Fruit fly (Drosophila melanogaster) whole organism, embryonic: ENCODE measurements around the gene mahe.

Source experiments
- Aef1 ChIP-seq: fragments of 200-800 bp; sonication (Bioruptor generic); IDR thresholded peaks from 3 replicates; pipeline ENCODE4 v1.3.6; 2022; ENCODE audit warnings: missing biosample characterization, missing genetic modification characterization
- Bteb2 ChIP-seq: fragments of 200-800 bp; sonication (Bioruptor generic); optimal IDR thresholded peaks from 2 replicates; lab custom pipeline; 2016; ENCODE audit warnings: missing biosample characterization, missing genetic modification characterization
- CG10147 ChIP-seq: fragments of 200-800 bp; sonication (Bioruptor generic); optimal IDR thresholded peaks from 2 replicates; lab custom pipeline; 2019; ENCODE audit warnings: missing biosample characterization, mild to moderate bottlenecking, missing genetic modification characterization, moderate library complexity
- CG12769 ChIP-seq: fragments of 200-800 bp; sonication (Bioruptor generic); optimal IDR thresholded peaks from 2 replicates; lab custom pipeline; 2019; ENCODE audit warnings: missing biosample characterization, mild to moderate bottlenecking, missing genetic modification characterization, moderate library complexity
- CG15514 ChIP-seq: fragments of 200-800 bp; sonication (Bioruptor generic); optimal IDR thresholded peaks from 3 replicates; lab custom pipeline; 2017; ENCODE audit warnings: missing biosample characterization, missing genetic modification characterization, mild to moderate bottlenecking, moderate library complexity, missing genetic modification reagents
- CG1603 ChIP-seq: fragments of 200-800 bp; sonication (Bioruptor generic); optimal IDR thresholded peaks from 2 replicates; lab custom pipeline; 2019; ENCODE audit warnings: missing biosample characterization, mild to moderate bottlenecking, missing genetic modification characterization, moderate library complexity
- CG17328 ChIP-seq: fragments of 200-800 bp; sonication (Bioruptor generic); IDR thresholded peaks from 2 replicates; pipeline ENCODE4 v1.3.6; 2022; ENCODE audit warnings: missing biosample characterization, missing genetic modification characterization
- CG17829 ChIP-seq: fragments of 200-800 bp; optimal IDR thresholded peaks from 2 replicates; lab custom pipeline; 2019; ENCODE audit warnings: missing biosample characterization, mild to moderate bottlenecking, missing genetic modification characterization, moderate library complexity
- CG18262 ChIP-seq: fragments of 200-800 bp; optimal IDR thresholded peaks from 3 replicates; lab custom pipeline; 2019; ENCODE audit warnings: missing biosample characterization, mild to moderate bottlenecking, missing genetic modification characterization, moderate library complexity
- CG18599 ChIP-seq: fragments of 200-800 bp; sonication (Bioruptor generic); optimal IDR thresholded peaks from 3 replicates; lab custom pipeline; 2017; ENCODE audit warnings: missing biosample characterization, missing genetic modification characterization, mild to moderate bottlenecking, moderate library complexity, missing genetic modification reagents
- CG31388 ChIP-seq: fragments of 200-800 bp; sonication (Bioruptor generic); optimal IDR thresholded peaks from 2 replicates; lab custom pipeline; 2016; ENCODE audit warnings: missing biosample characterization, missing genetic modification characterization
- CG31441 ChIP-seq: fragments of 200-800 bp; sonication (Bioruptor generic); IDR thresholded peaks from 2 replicates; pipeline ENCODE4 v1.3.6; 2022; ENCODE audit warnings: missing biosample characterization, missing genetic modification characterization
- CG32767 ChIP-seq: fragments of 200-800 bp; sonication (Bioruptor generic); IDR thresholded peaks from 2 replicates; pipeline ENCODE4 v1.3.6; 2022; ENCODE audit warnings: missing biosample characterization, missing genetic modification characterization
- CG32772 ChIP-seq: fragments of 200-800 bp; sonication (Bioruptor generic); IDR thresholded peaks from 2 replicates; pipeline ENCODE4 v1.3.6; 2022; ENCODE audit warnings: missing biosample characterization, missing genetic modification characterization
- CG42726 ChIP-seq: fragments of 200-800 bp; sonication (Bioruptor generic); IDR thresholded peaks from 2 replicates; pipeline ENCODE4 v1.3.6; 2022; ENCODE audit warnings: missing biosample characterization, missing genetic modification characterization; ENCODE audit not compliant: partially characterized antibody
- CG4424 ChIP-seq: fragments of 200-800 bp; sonication (Bioruptor generic); optimal IDR thresholded peaks from 3 replicates; lab custom pipeline; 2016; ENCODE audit warnings: missing biosample characterization, missing genetic modification characterization
- CG6689 ChIP-seq: fragments of 200-800 bp; sonication (Bioruptor generic); IDR thresholded peaks from 2 replicates; pipeline ENCODE4 v1.3.6; 2022; ENCODE audit warnings: missing biosample characterization, missing genetic modification characterization
- CG7839 ChIP-seq: fragments of 200-800 bp; sonication (Bioruptor generic); optimal IDR thresholded peaks from 3 replicates; lab custom pipeline; 2018; ENCODE audit warnings: missing biosample characterization, mild to moderate bottlenecking, missing genetic modification characterization, moderate library complexity
- Chrac-16 ChIP-seq: fragments of 200-800 bp; sonication (Bioruptor generic); optimal IDR thresholded peaks from 3 replicates; lab custom pipeline; 2016; ENCODE audit warnings: missing biosample characterization, missing genetic modification characterization
- Drgx ChIP-seq: fragments of 200-800 bp; sonication (Bioruptor generic); IDR thresholded peaks from 2 replicates; pipeline ENCODE4 v1.3.6; 2022; ENCODE audit warnings: missing biosample characterization, missing genetic modification characterization
- Eip74EF ChIP-seq, 2 experiments: fragments of 200-800 bp in 1 of 2; fragments of >200 bp in 1 of 2; sonication (Bioruptor generic) in 1 of 2; optimal IDR thresholded peaks; 2 replicates each; lab custom pipeline; 2017 to 2019; ENCODE audit warnings: missing biosample characterization in 2 of 2, missing genetic modification characterization in 2 of 2, mild to moderate bottlenecking in 1 of 2, moderate library complexity in 1 of 2
- HLH3B ChIP-seq: fragments of 200-800 bp; sonication (Bioruptor generic); IDR thresholded peaks from 2 replicates; pipeline ENCODE4 v1.3.6; 2022; ENCODE audit warnings: missing biosample characterization, missing genetic modification characterization
- Hand ChIP-seq: fragments of 200-800 bp; sonication (Bioruptor generic); optimal IDR thresholded peaks from 2 replicates; lab custom pipeline; 2017; ENCODE audit warnings: mild to moderate bottlenecking, missing biosample characterization, missing genetic modification reagents, missing genetic modification characterization
- HmgZ ChIP-seq: fragments of 200-800 bp; sonication (Bioruptor generic); optimal IDR thresholded peaks from 2 replicates; lab custom pipeline; 2018; ENCODE audit warnings: missing biosample characterization, mild to moderate bottlenecking, missing genetic modification characterization
- MBD-R2 ChIP-seq: fragments of 200-800 bp; sonication (Bioruptor generic); IDR thresholded peaks from 2 replicates; pipeline ENCODE4 v1.3.6; 2022; ENCODE audit warnings: missing biosample characterization, missing genetic modification characterization
- Nf-YB ChIP-seq: fragments of 200-800 bp; sonication (Bioruptor generic); optimal IDR thresholded peaks from 3 replicates; lab custom pipeline; 2019; ENCODE audit warnings: missing biosample characterization, mild to moderate bottlenecking, missing genetic modification characterization, moderate library complexity
- Sox102F ChIP-seq: fragments of 200-800 bp; sonication (Bioruptor generic); optimal IDR thresholded peaks from 2 replicates; lab custom pipeline; 2018; ENCODE audit warnings: missing biosample characterization, mild to moderate bottlenecking, missing genetic modification characterization, moderate library complexity
- br ChIP-seq: fragments of >200 bp; optimal IDR thresholded peaks from 2 replicates; lab custom pipeline; 2017
- chn ChIP-seq: fragments of 200-800 bp; sonication (Bioruptor generic); optimal IDR thresholded peaks from 2 replicates; lab custom pipeline; 2016; ENCODE audit warnings: missing biosample characterization, missing genetic modification characterization
- crp ChIP-seq, 2 experiments: fragments of 200-800 bp; sonication (Bioruptor generic); optimal IDR thresholded peaks; 2 replicates in 1 of 2; 3 replicates in 1 of 2; lab custom pipeline; 2017; ENCODE audit warnings: missing biosample characterization in 2 of 2, missing genetic modification characterization in 2 of 2, mild to moderate bottlenecking in 1 of 2, moderate library complexity in 1 of 2
- danr ChIP-seq: fragments of 200-800 bp; sonication (Bioruptor generic); IDR thresholded peaks from 2 replicates; pipeline ENCODE4 v1.3.6; 2022; ENCODE audit warnings: missing biosample characterization, missing genetic modification characterization
- dimm ChIP-seq: fragments of 200-800 bp; sonication (Bioruptor generic); IDR thresholded peaks from 2 replicates; pipeline ENCODE4 v1.3.6; 2022; ENCODE audit warnings: missing biosample characterization, missing genetic modification characterization
- dmrt11E ChIP-seq: fragments of 200-800 bp; sonication (Bioruptor generic); optimal IDR thresholded peaks from 3 replicates; lab custom pipeline; 2018; ENCODE audit warnings: missing biosample characterization, mild to moderate bottlenecking, missing genetic modification characterization, moderate library complexity
- dmrt99B ChIP-seq: fragments of 200-800 bp; sonication (Bioruptor generic); optimal IDR thresholded peaks from 2 replicates; lab custom pipeline; 2018; ENCODE audit warnings: missing biosample characterization, mild to moderate bottlenecking, missing genetic modification characterization, moderate library complexity
- en ChIP-seq: fragments of 200-800 bp; sonication (Bioruptor generic); optimal IDR thresholded peaks from 2 replicates; lab custom pipeline; 2016; ENCODE audit warnings: missing biosample characterization, missing genetic modification characterization
- fu2 ChIP-seq: fragments of 200-800 bp; sonication (Bioruptor generic); optimal IDR thresholded peaks from 2 replicates; lab custom pipeline; 2016; ENCODE audit warnings: missing biosample characterization, missing genetic modification characterization
- ind ChIP-seq: fragments of 200-800 bp; sonication (Bioruptor generic); optimal IDR thresholded peaks from 3 replicates; lab custom pipeline; 2016; ENCODE audit warnings: missing biosample characterization, missing genetic modification characterization
- lilli ChIP-seq: fragments of 200-800 bp; sonication (Bioruptor generic); optimal IDR thresholded peaks from 3 replicates; lab custom pipeline; 2016; ENCODE audit warnings: missing biosample characterization, missing genetic modification characterization
- nau ChIP-seq: fragments of 200-800 bp; sonication (Bioruptor generic); optimal IDR thresholded peaks from 3 replicates; lab custom pipeline; 2017; ENCODE audit warnings: missing biosample characterization, mild to moderate bottlenecking, missing genetic modification characterization, missing genetic modification reagents
- nom ChIP-seq: fragments of 200-800 bp; sonication (Bioruptor generic); optimal IDR thresholded peaks from 2 replicates; lab custom pipeline; 2017; ENCODE audit warnings: missing biosample characterization, missing genetic modification characterization, mild to moderate bottlenecking, moderate library complexity, missing genetic modification reagents
- oc ChIP-seq: fragments of 200-800 bp; sonication (Bioruptor generic); optimal IDR thresholded peaks from 2 replicates; lab custom pipeline; 2018; ENCODE audit warnings: missing biosample characterization, mild to moderate bottlenecking, missing genetic modification characterization, moderate library complexity
- sd ChIP-seq: fragments of 200-800 bp; sonication (Bioruptor generic); optimal IDR thresholded peaks from 3 replicates; lab custom pipeline; 2018; ENCODE audit warnings: missing biosample characterization, mild to moderate bottlenecking, missing genetic modification characterization, moderate library complexity
- seq ChIP-seq: fragments of 200-800 bp; sonication (Bioruptor generic); IDR thresholded peaks from 2 replicates; pipeline ENCODE4 v1.3.6; 2022; ENCODE audit warnings: missing biosample characterization, missing genetic modification characterization
- sqz ChIP-seq: fragments of 200-800 bp; sonication (Bioruptor generic); optimal IDR thresholded peaks from 3 replicates; lab custom pipeline; 2018; ENCODE audit warnings: missing biosample characterization, mild to moderate bottlenecking, missing genetic modification characterization
- tgo ChIP-seq: fragments of 200-800 bp; sonication (Bioruptor generic); IDR thresholded peaks from 3 replicates; pipeline ENCODE4 v1.3.6; 2022; ENCODE audit warnings: missing biosample characterization, missing genetic modification characterization
- unpg ChIP-seq: fragments of 200-800 bp; sonication (Bioruptor generic); optimal IDR thresholded peaks from 3 replicates; lab custom pipeline; 2018; ENCODE audit warnings: missing biosample characterization, mild to moderate bottlenecking, missing genetic modification characterization, moderate library complexity
- zf30C ChIP-seq: fragments of 200-800 bp; sonication (Bioruptor generic); optimal IDR thresholded peaks from 3 replicates; lab custom pipeline; 2018; ENCODE audit warnings: missing biosample characterization, mild to moderate bottlenecking, missing genetic modification characterization
- zfh2 ChIP-seq: fragments of 200-800 bp; sonication (Bioruptor generic); optimal IDR thresholded peaks from 2 replicates; lab custom pipeline; 2016; ENCODE audit warnings: missing biosample characterization, missing genetic modification characterization

The mahe gene

dm6 chrX:7944772-7945722 is 13.9 kb upstream of the mahe start (continued):
- TF ChIP-seq HmgZ (tag; lab: Kevin White, UChicago), result peak; percentile 14
- peak; percentile 47; the same call in 2 of the 3 replicates for TF ChIP-seq Aef1 (GFP tag; lab: Robert Waterston, UW)
- peak; percentile 31 for TF ChIP-seq unpg (GFP tag; lab: Kevin White, UChicago)
- TF ChIP-seq CG1603, result peak; percentile 34
- peak; percentile 91 for TF ChIP-seq sd (tag; lab: Kevin White, UChicago)
- peak; percentile 12 for TF ChIP-seq CG17829
- TF ChIP-seq CG18599, result peak; percentile 49
- no peak for TF ChIP-seq CG31388 (GFP tag; lab: Kevin White, UChicago)
- peak; percentile 94 for TF ChIP-seq sqz (GFP tag; lab: Kevin White, UChicago)
- peak; percentile 40 for TF ChIP-seq zfh2 (GFP tag; lab: Kevin White, UChicago)
- no peak for TF ChIP-seq dimm (GFP tag; lab: Robert Waterston, UW)
- TF ChIP-seq Nf-YB (GFP tag; lab: Kevin White, UChicago), result no peak
- peak; percentile 47 for TF ChIP-seq CG6689 (GFP tag; lab: Robert Waterston, UW)
- peak; percentile 46 for TF ChIP-seq CG18262 (tag; lab: Kevin White, UChicago)
- TF ChIP-seq Drgx (GFP tag; lab: Robert Waterston, UW), result peak; percentile 62
- no peak for TF ChIP-seq CG42726 (GFP tag; lab: Robert Waterston, UW)
- TF ChIP-seq CG10147 (GFP tag; lab: Kevin White, UChicago), result peak; percentile 27
- no peak for TF ChIP-seq danr (GFP tag; lab: Robert Waterston, UW)
- peak; percentile 43 for TF ChIP-seq ind (GFP tag; lab: Kevin White, UChicago)
- 0 out of 2 replicates have a peak, but pooled peaks have one; percentile 33 for TF ChIP-seq CG32772 (GFP tag; lab: Robert Waterston, UW)
- TF ChIP-seq lilli (GFP tag; lab: Kevin White, UChicago), result peak; percentile 15
- peak; percentile 49 for TF ChIP-seq Sox102F
- TF ChIP-seq CG4424 (GFP tag; lab: Kevin White, UChicago), result peak; percentile 17
- peak; percentile 41 for TF ChIP-seq CG31441
- no peak for TF ChIP-seq Hand (GFP tag; lab: Kevin White, UChicago)
- TF ChIP-seq tgo (GFP tag; lab: Robert Waterston, UW), result peak; percentile 33; the same call in 2 of the 3 replicates
- TF ChIP-seq dmrt99B (tag; lab: Kevin White, UChicago), result peak; percentile 27
- TF ChIP-seq seq, result no peak
- TF ChIP-seq nom (GFP tag; lab: Kevin White, UChicago), result peak; percentile 5
- peak; percentile 30 for TF ChIP-seq CG7839 (tag; lab: Kevin White, UChicago)
- TF ChIP-seq CG15514 (GFP tag; lab: Kevin White, UChicago), result peak; percentile 26
- peak; percentile 8 for TF ChIP-seq dmrt11E (tag; lab: Kevin White, UChicago)
- no peak for TF ChIP-seq br (lab: Kevin White, UChicago)
- peak; percentile 6 for TF ChIP-seq oc
- peak; percentile 5 for TF ChIP-seq Chrac-16
- peak; percentile 68 for TF ChIP-seq zf30C
- TF ChIP-seq fu2 (GFP tag; lab: Kevin White, UChicago), result no peak
- TF ChIP-seq crp (GFP tag; optimal IDR thresholded peaks at IDR 0.05; lab: Kevin White, UChicago), result peak in 1 of 2 experiments; percentile 54
- TF ChIP-seq Eip74EF (GFP tag; optimal IDR thresholded peaks at IDR 0.05; lab: Kevin White, UChicago), result no peak
- TF ChIP-seq CG32767 (GFP tag; lab: Robert Waterston, UW), result no peak
- peak; percentile 54 for TF ChIP-seq CG12769
- peak; percentile 31 for TF ChIP-seq chn
- no peak for TF ChIP-seq MBD-R2 (GFP tag; lab: Robert Waterston, UW)
- TF ChIP-seq CG17328 (GFP tag; lab: Robert Waterston, UW), result no peak
- TF ChIP-seq Bteb2 (GFP tag; lab: Kevin White, UChicago), result no peak
- 0 out of 2 replicates have a peak, but pooled peaks have one; percentile 28 for TF ChIP-seq HLH3B (GFP tag; lab: Robert Waterston, UW)
- no peak for TF ChIP-seq en (GFP tag; lab: Kevin White, UChicago)
- no peak for TF ChIP-seq nau
